Fruit fly (Drosophila melanogaster) whole organism, embryonic: Measurements from ENCODE around the gene CG7912.

Experiments
- Antp ChIP-seq: fragments of 200-800 bp; sonication (Bioruptor generic); optimal IDR thresholded peaks from 3 replicates; lab custom pipeline; 2016; ENCODE audit warnings: missing biosample characterization, missing genetic modification characterization
- Atf-2 ChIP-seq: fragments of 200-800 bp; sonication (Bioruptor generic); optimal IDR thresholded peaks from 2 replicates; lab custom pipeline; 2016; ENCODE audit warnings: missing biosample characterization, missing genetic modification characterization
- B-H2 ChIP-seq: fragments of 200-800 bp; sonication (Bioruptor generic); optimal IDR thresholded peaks from 2 replicates; lab custom pipeline; 2018; ENCODE audit warnings: missing biosample characterization, mild to moderate bottlenecking, missing genetic modification characterization
- Blimp-1 ChIP-seq: fragments of 200-800 bp; sonication (Bioruptor generic); optimal IDR thresholded peaks from 3 replicates; lab custom pipeline; 2018; ENCODE audit warnings: missing biosample characterization, missing genetic modification characterization, mild to moderate bottlenecking, moderate library complexity, missing genetic modification reagents
- BtbVII ChIP-seq: fragments of 200-800 bp; sonication (Bioruptor generic); optimal IDR thresholded peaks from 3 replicates; lab custom pipeline; 2017; ENCODE audit warnings: missing biosample characterization, mild to moderate bottlenecking, missing genetic modification characterization
- CG10366 ChIP-seq: fragments of 200-800 bp; sonication (Bioruptor generic); IDR thresholded peaks from 2 replicates; pipeline ENCODE4 v1.3.6; 2022; ENCODE audit warnings: missing biosample characterization, missing genetic modification characterization
- CG10565 ChIP-seq: fragments of 200-800 bp; sonication (Bioruptor generic); optimal IDR thresholded peaks from 3 replicates; lab custom pipeline; 2016; ENCODE audit warnings: missing biosample characterization, mild to moderate bottlenecking, missing genetic modification characterization
- CG11456 ChIP-seq: fragments of 200-800 bp; sonication (Bioruptor generic); IDR thresholded peaks from 3 replicates; pipeline ENCODE4 v1.3.6; 2022; ENCODE audit warnings: missing biosample characterization, missing genetic modification characterization
- CG12299 ChIP-seq: fragments of 200-800 bp; sonication (Bioruptor generic); optimal IDR thresholded peaks from 2 replicates; lab custom pipeline; 2018; ENCODE audit warnings: missing biosample characterization, mild to moderate bottlenecking, missing genetic modification characterization
- CG13624 ChIP-seq: fragments of 200-800 bp; sonication (Bioruptor generic); optimal IDR thresholded peaks from 2 replicates; lab custom pipeline; 2016; ENCODE audit warnings: missing biosample characterization, missing genetic modification characterization
- CG15269 ChIP-seq: fragments of 200-800 bp; sonication (Bioruptor generic); optimal IDR thresholded peaks from 2 replicates; lab custom pipeline; 2018; ENCODE audit warnings: missing biosample characterization, mild to moderate bottlenecking, missing genetic modification characterization, moderate library complexity
- CG17359 ChIP-seq: fragments of 200-800 bp; sonication (Bioruptor generic); optimal IDR thresholded peaks from 3 replicates; lab custom pipeline; 2018; ENCODE audit warnings: missing biosample characterization, mild to moderate bottlenecking, missing genetic modification characterization, moderate library complexity
- CG17385 ChIP-seq: fragments of 200-800 bp; sonication (Bioruptor generic); optimal IDR thresholded peaks from 3 replicates; lab custom pipeline; 2018; ENCODE audit warnings: missing biosample characterization, mild to moderate bottlenecking, missing genetic modification characterization
- CG1792 ChIP-seq: fragments of 200-800 bp; sonication (Bioruptor generic); optimal IDR thresholded peaks from 2 replicates; lab custom pipeline; 2016; ENCODE audit warnings: missing biosample characterization, missing genetic modification characterization
- CG2120 ChIP-seq: fragments of 200-800 bp; sonication (Bioruptor generic); optimal IDR thresholded peaks from 3 replicates; lab custom pipeline; 2016; ENCODE audit warnings: missing biosample characterization, missing genetic modification characterization
- CG2712 ChIP-seq: fragments of 200-800 bp; optimal IDR thresholded peaks from 3 replicates; lab custom pipeline; 2019; ENCODE audit warnings: missing biosample characterization, mild to moderate bottlenecking, missing genetic modification characterization, moderate library complexity
- CG31388 ChIP-seq: fragments of 200-800 bp; sonication (Bioruptor generic); optimal IDR thresholded peaks from 2 replicates; lab custom pipeline; 2016; ENCODE audit warnings: missing biosample characterization, missing genetic modification characterization
- CG32532 ChIP-seq: fragments of 200-800 bp; sonication (Bioruptor generic); IDR thresholded peaks from 2 replicates; pipeline ENCODE4 v1.3.6; 2022; ENCODE audit warnings: missing biosample characterization, missing genetic modification characterization
- CG4328 ChIP-seq: fragments of 200-800 bp; sonication (Bioruptor generic); optimal IDR thresholded peaks from 3 replicates; lab custom pipeline; 2017; ENCODE audit warnings: missing biosample characterization, missing genetic modification reagents, missing genetic modification characterization
- CG43689 ChIP-seq: fragments of 200-800 bp; sonication (Bioruptor generic); IDR thresholded peaks from 2 replicates; pipeline ENCODE4 v1.3.6; 2022; ENCODE audit warnings: missing biosample characterization, missing genetic modification characterization
- CG7556 ChIP-seq: fragments of 200-800 bp; sonication (Bioruptor generic); optimal IDR thresholded peaks from 2 replicates; lab custom pipeline; 2017; ENCODE audit warnings: missing biosample characterization, mild to moderate bottlenecking, missing genetic modification characterization
- CG8089 ChIP-seq: fragments of 200-800 bp; sonication (Bioruptor generic); optimal IDR thresholded peaks from 3 replicates; lab custom pipeline; 2016; ENCODE audit warnings: missing biosample characterization, missing genetic modification characterization
- CG8281 ChIP-seq: fragments of 200-800 bp; sonication (Bioruptor generic); optimal IDR thresholded peaks from 2 replicates; lab custom pipeline; 2018; ENCODE audit warnings: missing biosample characterization, mild to moderate bottlenecking, missing genetic modification characterization, moderate library complexity
- CG8290 ChIP-seq, 3 experiments: fragments of 200-800 bp; sonication (Bioruptor generic); optimal IDR thresholded peaks; 2 replicates each; lab custom pipeline; 2016 to 2019; ENCODE audit warnings: missing biosample characterization in 3 of 3, missing genetic modification characterization in 3 of 3, mild to moderate bottlenecking in 2 of 3, moderate library complexity in 1 of 3
- CG8388 ChIP-seq: fragments of 200-800 bp; sonication (Bioruptor generic); optimal IDR thresholded peaks from 2 replicates; lab custom pipeline; 2019; ENCODE audit warnings: missing biosample characterization, mild to moderate bottlenecking, missing genetic modification characterization, moderate library complexity
- Dll ChIP-seq: fragments of 200-800 bp; sonication (Bioruptor generic); IDR thresholded peaks from 4 replicates; pipeline ENCODE4 v1.3.6; 2022; ENCODE audit warnings: missing biosample characterization, missing genetic modification characterization; ENCODE audit not compliant: partially characterized antibody
- Dp ChIP-seq: fragments of 200-800 bp; sonication (Bioruptor generic); optimal IDR thresholded peaks from 2 replicates; lab custom pipeline; 2018; ENCODE audit warnings: missing biosample characterization, mild to moderate bottlenecking, missing genetic modification characterization, moderate library complexity
- HLH4C ChIP-seq: fragments of 200-800 bp; sonication (Bioruptor generic); IDR thresholded peaks from 3 replicates; pipeline ENCODE4 v1.3.6; 2022; ENCODE audit warnings: missing biosample characterization, missing genetic modification characterization; ENCODE audit not compliant: partially characterized antibody
- Hey ChIP-seq: fragments of 200-800 bp; sonication (Bioruptor generic); optimal IDR thresholded peaks from 3 replicates; lab custom pipeline; 2018; ENCODE audit warnings: missing biosample characterization, mild to moderate bottlenecking, missing genetic modification characterization
- Hr39 ChIP-seq: fragments of >200 bp; optimal IDR thresholded peaks from 2 replicates; lab custom pipeline; 2017
- Opbp ChIP-seq: fragments of 200-800 bp; sonication (Bioruptor generic); IDR thresholded peaks from 3 replicates; pipeline ENCODE4 v1.3.6; 2022; ENCODE audit warnings: missing biosample characterization, missing genetic modification characterization; ENCODE audit not compliant: partially characterized antibody
- Pdp1 ChIP-seq, 2 experiments: fragments of 200-800 bp; sonication (Bioruptor generic); optimal IDR thresholded peaks; 3 replicates each; lab custom pipeline; 2016; ENCODE audit warnings: missing biosample characterization in 2 of 2, missing genetic modification characterization in 2 of 2, mild to moderate bottlenecking in 1 of 2, moderate library complexity in 1 of 2
- Trl ChIP-seq, 3 experiments: fragments of >200 bp in 2 of 3; fragments of 200-800 bp in 1 of 3; sonication (Bioruptor generic) in 1 of 3; optimal IDR thresholded peaks; 2 replicates in 1 of 3; 3 replicates in 2 of 3; lab custom pipeline; 2016 to 2017; ENCODE audit warnings: missing biosample characterization in 1 of 3, missing genetic modification characterization in 1 of 3
- chinmo ChIP-seq: fragments of 200-800 bp; sonication (Bioruptor generic); IDR thresholded peaks from 4 replicates; pipeline ENCODE4 v1.3.6; 2022; ENCODE audit warnings: missing biosample characterization, missing genetic modification characterization; ENCODE audit not compliant: partially characterized antibody
- corto ChIP-seq: fragments of 200-800 bp; sonication (Bioruptor generic); optimal IDR thresholded peaks from 2 replicates; lab custom pipeline; 2016; ENCODE audit warnings: missing biosample characterization, mild to moderate bottlenecking, missing genetic modification characterization, moderate library complexity
- cwo ChIP-seq: fragments of 200-800 bp; sonication (Bioruptor generic); optimal IDR thresholded peaks from 3 replicates; lab custom pipeline; 2017; ENCODE audit warnings: missing biosample characterization, missing genetic modification characterization, mild to moderate bottlenecking, moderate library complexity, missing genetic modification reagents
- dan ChIP-seq: fragments of 200-800 bp; sonication (Bioruptor generic); IDR thresholded peaks from 2 replicates; pipeline ENCODE4 v1.3.6; 2022; ENCODE audit warnings: missing biosample characterization, missing genetic modification characterization
- dysf ChIP-seq: fragments of 200-800 bp; sonication (Bioruptor generic); IDR thresholded peaks from 3 replicates; pipeline ENCODE4 v1.3.6; 2022; ENCODE audit warnings: missing biosample characterization, missing genetic modification characterization
- fd96Cb ChIP-seq: fragments of 200-800 bp; sonication (Bioruptor generic); optimal IDR thresholded peaks from 2 replicates; lab custom pipeline; 2018; ENCODE audit warnings: missing biosample characterization, mild to moderate bottlenecking, missing genetic modification characterization, moderate library complexity
- gfzf ChIP-seq: fragments of 200-800 bp; sonication (Bioruptor generic); optimal IDR thresholded peaks from 2 replicates; lab custom pipeline; 2016; ENCODE audit warnings: missing biosample characterization, mild to moderate bottlenecking, missing genetic modification characterization, moderate library complexity
- ind ChIP-seq: fragments of 200-800 bp; sonication (Bioruptor generic); optimal IDR thresholded peaks from 3 replicates; lab custom pipeline; 2016; ENCODE audit warnings: missing biosample characterization, missing genetic modification characterization
- jumu ChIP-seq: fragments of 200-800 bp; sonication (Bioruptor generic); optimal IDR thresholded peaks from 3 replicates; lab custom pipeline; 2016; ENCODE audit warnings: missing biosample characterization, missing genetic modification characterization
- ken ChIP-seq: fragments of 200-800 bp; sonication (Bioruptor generic); IDR thresholded peaks from 3 replicates; pipeline ENCODE4 v1.3.6; 2022; ENCODE audit warnings: missing biosample characterization, missing genetic modification characterization
- onecut ChIP-seq: fragments of 200-800 bp; sonication (Bioruptor generic); IDR thresholded peaks from 2 replicates; pipeline ENCODE4 v1.3.6; 2022; ENCODE audit warnings: missing biosample characterization, missing genetic modification characterization
- pfk ChIP-seq: fragments of 200-800 bp; sonication (Bioruptor generic); optimal IDR thresholded peaks from 2 replicates; lab custom pipeline; 2018; ENCODE audit warnings: missing biosample characterization, mild to moderate bottlenecking, missing genetic modification characterization, moderate library complexity
- schlank ChIP-seq: fragments of 200-800 bp; sonication (Bioruptor generic); optimal IDR thresholded peaks from 2 replicates; lab custom pipeline; 2018; ENCODE audit warnings: missing biosample characterization, mild to moderate bottlenecking, missing genetic modification characterization
- sr ChIP-seq: fragments of 200-800 bp; sonication (Bioruptor generic); IDR thresholded peaks from 3 replicates; pipeline ENCODE4 v1.3.6; 2022; ENCODE audit warnings: missing biosample characterization, missing genetic modification characterization
- unc-4 ChIP-seq: fragments of 200-800 bp; sonication (Bioruptor generic); IDR thresholded peaks from 2 replicates; pipeline ENCODE4 v1.3.6; 2022; ENCODE audit warnings: missing biosample characterization, missing genetic modification characterization; ENCODE audit not compliant: partially characterized antibody

CG7912 gene

dm6 chr3R:30043139-30043744, 34.3 kb upstream of the CG7912 start, which contains the start of gene Sry-delta (continued):
- TF ChIP-seq CG7556 (GFP tag; lab: Kevin White, UChicago) (peak; percentile 53), CG17359 (tag; lab: Kevin White, UChicago) (peak; percentile 73), CG8290 (GFP tag; optimal IDR thresholded peaks at IDR 0.05; lab: Kevin White, UChicago) (peak; percentile 72), CG8290 (tag; optimal IDR thresholded peaks at IDR 0.05; lab: Kevin White, UChicago) (peak in 1 of 2 experiments; percentile 37), B-H2 (GFP tag; lab: Kevin White, UChicago) (peak; percentile 90), gfzf (GFP tag; lab: Kevin White, UChicago) (peak; percentile 52), dysf (GFP tag; lab: Robert Waterston, UW) (peak; percentile 59; the same call in 2 of the 3 replicates), CG15269 (tag; lab: Kevin White, UChicago) (no peak), ken (peak; percentile 88), cwo (GFP tag; lab: Kevin White, UChicago) (no peak), onecut (GFP tag; lab: Robert Waterston, UW) (peak; percentile 50), CG2120 (GFP tag; lab: Kevin White, UChicago) (peak; percentile 93), CG2712 (tag; lab: Kevin White, UChicago) (peak; percentile 83), CG10366 (GFP tag; lab: Robert Waterston, UW) (peak; percentile 70), ind (GFP tag; lab: Kevin White, UChicago) (peak; percentile 88), CG8388 (GFP tag; lab: Kevin White, UChicago) (peak; percentile 56), CG13624 (GFP tag; lab: Kevin White, UChicago) (peak; percentile 90), sr (GFP tag; lab: Robert Waterston, UW) (peak; percentile 59; the same call in 2 of the 3 replicates), BtbVII (GFP tag; lab: Kevin White, UChicago) (peak; percentile 19), pfk (GFP tag; lab: Kevin White, UChicago) (peak; percentile 99), chinmo (0 out of 4 replicates have a peak, but pooled peaks have one; percentile 22), jumu (GFP tag; lab: Kevin White, UChicago) (peak; percentile 86), Pdp1 (GFP tag; optimal IDR thresholded peaks at IDR 0.05; lab: Kevin White, UChicago) (peak; percentile 85 to 96), CG12299 (tag; lab: Kevin White, UChicago) (peak; percentile 32), Blimp-1 (GFP tag; lab: Kevin White, UChicago) (no peak), CG4328 (GFP tag; lab: Kevin White, UChicago) (peak; percentile 57), corto (no peak), unc-4 (GFP tag; lab: Robert Waterston, UW) (peak; percentile 80), CG8089 (GFP tag; lab: Kevin White, UChicago) (peak; percentile 70), CG11456 (peak; percentile 94), CG32532 (peak; percentile 88), CG10565 (no peak), Dp (peak; percentile 56), dan (GFP tag; lab: Robert Waterston, UW) (no peak), CG8281 (tag; lab: Kevin White, UChicago) (no peak), schlank (tag; lab: Kevin White, UChicago) (peak; percentile 56), Antp (GFP tag; lab: Kevin White, UChicago) (peak; percentile 92), CG43689 (GFP tag; lab: Robert Waterston, UW) (no peak), CG1792 (GFP tag; lab: Kevin White, UChicago) (peak; percentile 79), CG17385 (GFP tag; lab: Kevin White, UChicago) (no peak), Hr39 (lab: Kevin White, UChicago) (no peak), Atf-2 (GFP tag; lab: Kevin White, UChicago) (peak; percentile 58), CG31388 (GFP tag; lab: Kevin White, UChicago) (peak; percentile 60), Trl (optimal IDR thresholded peaks at IDR 0.05; lab: Kevin White, UChicago) (no peak), Trl (GFP tag; optimal IDR thresholded peaks at IDR 0.05; lab: Kevin White, UChicago) (peak; percentile 92), HLH4C (peak; percentile 54; the same call in 1 of the 3 replicates), Hey (tag; lab: Kevin White, UChicago) (no peak), Opbp (GFP tag; lab: Robert Waterston, UW) (peak; percentile 87), fd96Cb (tag; lab: Kevin White, UChicago) (peak; percentile 46), Dll (GFP tag; lab: Robert Waterston, UW) (peak; percentile 79)
